Fruit fly (Drosophila melanogaster): ENCODE results near the gene CG18048.

Gene CG18048

DNA sequence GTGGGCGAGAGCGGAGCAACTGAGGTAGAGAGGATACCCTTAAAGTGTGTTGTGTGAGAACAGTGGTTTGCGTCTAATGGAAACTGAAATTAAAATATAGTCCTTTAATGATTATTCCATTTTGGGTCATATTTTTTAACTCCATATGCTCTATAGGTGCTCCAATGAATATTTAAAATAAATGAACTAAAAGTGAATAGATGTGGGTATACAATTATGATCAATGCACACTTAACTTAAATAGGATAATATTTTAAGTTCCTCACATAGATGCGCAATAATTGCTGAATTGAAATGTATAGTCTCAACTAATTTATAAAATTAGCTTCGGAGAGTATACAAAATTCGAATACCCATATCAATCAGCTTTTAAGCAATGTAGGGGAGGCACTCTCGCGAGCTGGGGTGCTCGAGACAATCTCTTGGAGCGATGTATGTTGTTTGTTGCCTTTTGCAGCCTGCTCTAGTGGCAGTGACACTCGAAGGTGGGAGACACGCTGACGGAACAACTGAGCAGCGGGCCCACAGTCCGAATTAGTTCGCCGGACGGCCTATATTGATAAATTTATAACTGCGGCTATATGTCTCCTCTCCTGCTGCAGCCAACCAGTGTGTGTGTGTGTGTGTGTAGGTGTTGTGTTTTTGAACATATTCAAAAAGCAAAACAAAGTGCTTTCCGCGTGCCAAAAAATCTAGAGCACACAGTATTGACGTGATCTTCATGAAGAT lies 7.9 kb downstream of the CG18048 start (continued):
- TF ChIP-seq ems (GFP tag; optimal IDR thresholded peaks at IDR 0.05) (peak; percentile 62), CG12299 (tag; optimal IDR thresholded peaks at IDR 0.05) (peak; percentile 52), pb (GFP tag; optimal IDR thresholded peaks at IDR 0.05) (no peak), D (optimal IDR thresholded peaks at IDR 0.05) (no peak), D (GFP tag; optimal IDR thresholded peaks at IDR 0.05) (peak; percentile 80), Optix (GFP tag; IDR thresholded peaks at IDR 0.05) (no peak), CG6254 (GFP tag; optimal IDR thresholded peaks at IDR 0.05) (peak; percentile 67), CG17829 (tag; optimal IDR thresholded peaks at IDR 0.05) (peak; percentile 81), CG11696 (GFP tag; IDR thresholded peaks at IDR 0.05) (0 out of 2 replicates have a peak, but pooled peaks have one; percentile 26), Doc3 (GFP tag; IDR thresholded peaks at IDR 0.05; ENCODE audit: partially characterized antibody) (no peak), Oli (tag; optimal IDR thresholded peaks at IDR 0.05) (peak; percentile 92), croc (GFP tag; conservative IDR thresholded peaks at IDR 0.05) (peak; percentile 44; the same call in 1 of the 3 replicates), CG11695 (GFP tag; IDR thresholded peaks at IDR 0.05) (peak; percentile 80), Atf3 (GFP tag; optimal IDR thresholded peaks at IDR 0.05) (peak; percentile 41), stwl (tag; optimal IDR thresholded peaks at IDR 0.05) (no peak), CG9437 (GFP tag; optimal IDR thresholded peaks at IDR 0.05) (peak; percentile 82), CG8924 (tag; optimal IDR thresholded peaks at IDR 0.05) (no peak), Camta (GFP tag; optimal IDR thresholded peaks at IDR 0.05) (peak; percentile 49), caup (GFP tag; optimal IDR thresholded peaks at IDR 0.05; ENCODE audit: severe bottlenecking) (peak; percentile 64), CG6683 (GFP tag; optimal IDR thresholded peaks at IDR 0.05) (peak; percentile 49), prd (optimal IDR thresholded peaks at IDR 0.05) (no peak), prd (GFP tag; IDR thresholded peaks at IDR 0.05) (peak; percentile 63; the same call in 2 of the 3 replicates), D19B (GFP tag; optimal IDR thresholded peaks at IDR 0.05) (peak; percentile 66), Bdp1 (GFP tag; optimal IDR thresholded peaks at IDR 0.05) (peak; percentile 53), CrebB (tag; optimal IDR thresholded peaks at IDR 0.05) (no peak), Taf1 (GFP tag; IDR thresholded peaks at IDR 0.05) (0 out of 2 replicates have a peak, but pooled peaks have one; percentile 10), Sry-δ (GFP tag; optimal IDR thresholded peaks at IDR 0.05) (peak; percentile 17), insv (GFP tag; optimal IDR thresholded peaks at IDR 0.05) (no peak), CG3726 (GFP tag; IDR thresholded peaks at IDR 0.05) (no peak), rib (GFP tag; IDR thresholded peaks at IDR 0.05) (no peak), nau (GFP tag; optimal IDR thresholded peaks at IDR 0.05) (no peak), Sin3A (optimal IDR thresholded peaks at IDR 0.05) (no peak), CG7786 (GFP tag; optimal IDR thresholded peaks at IDR 0.05) (peak; percentile 48), CG4617 (GFP tag; optimal IDR thresholded peaks at IDR 0.05; ENCODE audit: borderline replicate concordance) (peak; percentile 49), CG8281 (tag; optimal IDR thresholded peaks at IDR 0.05) (no peak), Max (GFP tag; optimal IDR thresholded peaks at IDR 0.05) (peak; percentile 65), ara (GFP tag; IDR thresholded peaks at IDR 0.05) (no peak), fru (optimal IDR thresholded peaks at IDR 0.05) (no peak), TFAM (GFP tag; optimal IDR thresholded peaks at IDR 0.05) (no peak), D19A (tag; optimal IDR thresholded peaks at IDR 0.05) (peak; percentile 99), Nf-YB (GFP tag; optimal IDR thresholded peaks at IDR 0.05) (no peak), schlank (tag; optimal IDR thresholded peaks at IDR 0.05) (peak; percentile 15), onecut (GFP tag; IDR thresholded peaks at IDR 0.05) (peak; percentile 23), CG13424 (tag; optimal IDR thresholded peaks at IDR 0.05) (peak; percentile 87), Six4 (GFP tag; optimal IDR thresholded peaks at IDR 0.05) (peak; percentile 57), sisA (GFP tag; IDR thresholded peaks at IDR 0.05) (peak; percentile 47; the same call in 1 of the 2 replicates), CG4424 (GFP tag; optimal IDR thresholded peaks at IDR 0.05) (peak; percentile 81), ase (GFP tag; IDR thresholded peaks at IDR 0.05) (0 out of 3 replicates have a peak, but pooled peaks have one; percentile 22), Meics (GFP tag; optimal IDR thresholded peaks at IDR 0.05) (peak; percentile 80), Ets65A (GFP tag) (peak; percentile 86), CG6765 (GFP tag; optimal IDR thresholded peaks at IDR 0.05) (peak; percentile 60)
